Fruit fly (Drosophila melanogaster) whole organism, prepupa: ENCODE measurements around the gene Marcal1.

Experiments
- CG11294 ChIP-seq: fragments of 200-800 bp; sonication (Bioruptor generic); IDR thresholded peaks from 2 replicates; pipeline ENCODE4 v1.3.6; 2022; ENCODE audit warnings: missing biosample characterization, missing genetic modification characterization
- CG6276 ChIP-seq: fragments of 200-800 bp; sonication (Bioruptor generic); optimal IDR thresholded peaks from 2 replicates; lab custom pipeline; 2017; ENCODE audit warnings: missing biosample characterization, mild to moderate bottlenecking, missing genetic modification characterization
- Ets21C ChIP-seq: fragments of 200-800 bp; sonication (Bioruptor generic); optimal IDR thresholded peaks from 3 replicates; lab custom pipeline; 2016; ENCODE audit warnings: missing biosample characterization, missing genetic modification characterization
- Sox102F ChIP-seq: fragments of 200-800 bp; sonication (Bioruptor generic); optimal IDR thresholded peaks from 2 replicates; lab custom pipeline; 2016; ENCODE audit warnings: missing biosample characterization, mild to moderate bottlenecking, missing genetic modification characterization

DNA sequence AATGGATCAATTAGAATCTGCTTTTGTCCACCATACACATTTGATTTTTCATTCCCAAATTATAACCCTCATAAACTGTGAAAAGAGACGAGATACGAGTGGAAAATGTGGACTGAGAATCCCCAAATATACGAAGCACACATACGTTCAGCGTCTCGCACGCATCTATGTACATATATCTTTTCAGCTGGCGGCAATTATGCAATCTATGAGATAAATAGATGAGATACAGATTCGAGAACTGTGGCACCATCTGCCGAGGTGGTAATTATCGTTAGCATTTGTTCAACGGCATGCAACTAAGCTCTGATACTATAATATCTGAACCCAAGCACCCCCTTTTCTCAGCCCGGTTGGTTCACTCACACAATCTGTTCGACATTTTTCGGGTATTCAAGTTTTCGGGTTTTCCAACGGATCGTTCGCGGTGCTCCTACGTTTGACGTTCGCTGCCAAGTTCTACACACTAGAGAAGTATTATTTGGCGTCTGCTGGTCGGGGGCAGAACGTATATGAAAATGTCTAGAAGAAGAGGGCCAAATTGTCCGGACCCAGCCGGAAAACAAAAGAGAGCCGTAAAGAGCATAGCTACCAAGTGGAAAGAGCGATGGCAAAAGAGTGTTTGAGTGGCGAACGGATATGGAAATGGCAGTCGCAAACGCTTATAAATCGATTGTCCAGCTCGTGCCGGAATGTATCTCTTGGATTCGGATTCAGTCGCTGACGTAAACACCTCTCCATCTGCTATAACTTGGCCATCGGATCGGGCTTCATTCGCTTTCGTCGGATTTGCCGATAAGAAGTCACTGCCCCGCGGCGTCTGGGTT, 39.9 kb downstream of the Marcal1 start:
- no peak for TF ChIP-seq Ets21C (GFP tag; lab: Kevin White, UChicago)
- no peak for TF ChIP-seq CG11294 (GFP tag; lab: Robert Waterston, UW)
- no peak for TF ChIP-seq CG6276
- no peak for TF ChIP-seq Sox102F (GFP tag; lab: Kevin White, UChicago)
